Worm (Caenorhabditis elegans): ENCODE results near the gene Y54G2A.52.

The Y54G2A.52 gene

DNA sequence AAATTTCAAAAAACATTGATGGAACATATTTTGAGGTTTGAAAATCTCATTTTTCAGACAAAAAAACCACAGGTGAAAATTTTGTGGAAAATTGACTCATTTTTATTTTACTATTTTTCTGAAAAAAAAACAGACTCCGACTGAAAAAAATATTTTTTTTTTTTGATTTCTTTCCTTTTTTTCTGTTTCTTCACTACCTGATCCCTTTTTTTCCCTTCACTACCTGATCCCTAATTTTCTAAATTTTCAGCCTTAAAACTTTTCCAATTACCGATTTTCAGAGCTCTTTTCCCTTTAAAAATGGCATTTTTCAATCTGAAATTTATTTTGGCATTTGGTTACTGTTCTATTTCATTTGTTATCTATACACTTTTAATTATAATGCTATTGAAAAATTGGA, 36.1 kb downstream of the Y54G2A.52 start, which contains the start of gene Y54G2A.77:
Gene Y54G2A.77 (plus strand): TSS at position 301 of the 400 bp plus-strand sequence.
- TF ChIP-seq die-1 (tag; optimal IDR thresholded peaks at IDR 0.05): no peak

DNA sequence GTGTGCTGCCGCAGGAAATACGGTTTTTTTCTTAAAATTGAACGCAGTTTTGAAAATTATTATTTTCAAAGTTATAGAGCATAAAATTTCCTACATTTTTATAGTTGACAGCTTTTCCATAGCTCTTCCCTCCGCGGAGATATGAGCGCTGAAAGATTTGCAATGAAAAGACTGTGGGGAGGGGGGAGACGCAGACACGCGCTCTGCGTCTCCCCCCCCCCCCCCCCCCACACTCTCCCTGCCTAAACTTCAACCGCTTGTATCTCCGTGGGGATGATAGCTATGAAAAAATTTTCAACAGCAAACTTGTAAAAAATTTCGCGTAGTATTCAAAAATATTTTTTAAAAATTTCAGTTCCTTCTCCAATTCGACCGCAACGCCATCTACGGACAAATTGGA, 37.0 kb downstream of the Y54G2A.52 start:
- TF ChIP-seq F23B12.7 (tag; optimal IDR thresholded peaks at IDR 0.05; ENCODE audit: insufficient read depth) (no peak), Y53G8AR.9 (GFP tag; conservative IDR thresholded peaks at IDR 0.05) (no peak), F37B4.10 (GFP tag; IDR thresholded peaks at IDR 0.05) (no peak), ceh-100 (GFP tag; IDR thresholded peaks at IDR 0.05) (no peak), zfh-2 (GFP tag; conservative IDR thresholded peaks at IDR 0.05) (peak; percentile 67; the same call in 1 of the 2 replicates), hrde-1 (tag; optimal IDR thresholded peaks at IDR 0.05; ENCODE audit: borderline replicate concordance) (no peak), ekl-4 (GFP tag; IDR thresholded peaks at IDR 0.05) (no peak), Y79H2A.3 (GFP tag; conservative IDR thresholded peaks at IDR 0.05) (no peak), attf-6 (GFP tag; IDR thresholded peaks at IDR 0.05) (no peak), atf-7 (tag; optimal IDR thresholded peaks at IDR 0.05) (no peak), fkh-3 (tag; optimal IDR thresholded peaks at IDR 0.05) (no peak), ztf-28 (GFP tag; IDR thresholded peaks at IDR 0.05) (no peak), efl-1 (GFP tag; optimal IDR thresholded peaks at IDR 0.05) (no peak), C17E4.6 (GFP tag; IDR thresholded peaks at IDR 0.05) (no peak), ztf-18 (tag; optimal IDR thresholded peaks at IDR 0.05) (no peak), unc-62 (GFP tag; optimal IDR thresholded peaks at IDR 0.05) (no peak), nfya-1 (tag; optimal IDR thresholded peaks at IDR 0.05; ENCODE audit: borderline replicate concordance, insufficient read depth) (no peak), gei-17 (GFP tag; optimal IDR thresholded peaks at IDR 0.05) (no peak), xnd-1 (tag; optimal IDR thresholded peaks at IDR 0.05) (no peak), Y67H2A.10 (GFP tag; conservative IDR thresholded peaks at IDR 0.05) (no peak), hmg-1.2 (GFP tag; IDR thresholded peaks at IDR 0.05) (peak; percentile 89), ztf-25 (GFP tag; IDR thresholded peaks at IDR 0.05) (no peak), hmg-20 (GFP tag; IDR thresholded peaks at IDR 0.05) (no peak), tbx-9 (tag; optimal IDR thresholded peaks at IDR 0.05; ENCODE audit: borderline replicate concordance) (no peak), egrh-3 (GFP tag; IDR thresholded peaks at IDR 0.05) (peak; percentile 60; the same call in 1 of the 2 replicates), F33H1.4 (GFP tag; IDR thresholded peaks at IDR 0.05) (no peak), mcd-1 (GFP tag; IDR thresholded peaks at IDR 0.05) (0 out of 2 replicates have a peak, but pooled peaks have one; percentile 11), bed-2 (GFP tag; IDR thresholded peaks at IDR 0.05) (no peak)

- TF ChIP-seq ama-1 (optimal IDR thresholded peaks at IDR 0.05) (no peak), ama-1 (GFP tag; optimal IDR thresholded peaks at IDR 0.05) (no peak), rcor-1 (GFP tag; IDR thresholded peaks at IDR 0.05) (no peak), attf-5 (GFP tag; optimal IDR thresholded peaks at IDR 0.05) (no peak), madf-10 (tag; optimal IDR thresholded peaks at IDR 0.05) (no peak), mel-28 (tag; optimal IDR thresholded peaks at IDR 0.05; ENCODE audit: borderline replicate concordance) (no peak), lsy-27 (tag; optimal IDR thresholded peaks at IDR 0.05; ENCODE audit: borderline replicate concordance, insufficient read depth) (no peak), F10E7.11 (tag; optimal IDR thresholded peaks at IDR 0.05) (no peak), die-1 (tag; optimal IDR thresholded peaks at IDR 0.05) (no peak), rpc-1 (optimal IDR thresholded peaks at IDR 0.05) (no peak), rpc-1 (tag; optimal IDR thresholded peaks at IDR 0.05) (no peak)
Observed at ce11 chrIV:2759163-2759562, 39.3 kb downstream of the Y54G2A.52 start, which contains the start of gene Y54G2A.38. Y54G2A.38 (plus strand) TSS chrIV:2759463.

All from whole organism, young adult.